Fruit fly (Drosophila melanogaster) whole organism, embryonic: Measurements from ENCODE around the gene Eip75B.

ENCODE experiments used
- Adf1 ChIP-seq: fragments of 200-800 bp; sonication (Bioruptor generic); IDR thresholded peaks from 2 replicates; pipeline ENCODE4 v1.3.6; 2022; ENCODE audit warnings: missing biosample characterization, missing genetic modification characterization
- Aef1 ChIP-seq: fragments of 200-800 bp; sonication (Bioruptor generic); IDR thresholded peaks from 3 replicates; pipeline ENCODE4 v1.3.6; 2022; ENCODE audit warnings: missing biosample characterization, missing genetic modification characterization
- Atf-2 ChIP-seq: fragments of 200-800 bp; sonication (Bioruptor generic); optimal IDR thresholded peaks from 2 replicates; lab custom pipeline; 2016; ENCODE audit warnings: missing biosample characterization, missing genetic modification characterization
- B-H1 ChIP-seq: fragments of 200-800 bp; sonication (Bioruptor generic); IDR thresholded peaks from 3 replicates; pipeline ENCODE4 v1.3.6; 2022; ENCODE audit warnings: missing biosample characterization, missing genetic modification characterization
- BEAF-32 ChIP-seq: fragments of 200-800 bp; sonication (Bioruptor generic); optimal IDR thresholded peaks from 3 replicates; lab custom pipeline; 2017; ENCODE audit warnings: missing biosample characterization, missing genetic modification characterization, mild to moderate bottlenecking, moderate library complexity, missing genetic modification reagents
- Blimp-1 ChIP-seq: fragments of 200-800 bp; sonication (Bioruptor generic); optimal IDR thresholded peaks from 3 replicates; lab custom pipeline; 2018; ENCODE audit warnings: missing biosample characterization, missing genetic modification characterization, mild to moderate bottlenecking, moderate library complexity, missing genetic modification reagents
- CG10979 ChIP-seq: fragments of 200-800 bp; sonication (Bioruptor generic); optimal IDR thresholded peaks from 2 replicates; lab custom pipeline; 2018; ENCODE audit warnings: missing biosample characterization, mild to moderate bottlenecking, missing genetic modification characterization, moderate library complexity
- CG11723 ChIP-seq: fragments of 200-800 bp; sonication (Bioruptor generic); optimal IDR thresholded peaks from 2 replicates; lab custom pipeline; 2017; ENCODE audit warnings: missing biosample characterization, mild to moderate bottlenecking, missing genetic modification characterization
- CG12104 ChIP-seq: fragments of 200-800 bp; sonication (Bioruptor generic); optimal IDR thresholded peaks from 3 replicates; lab custom pipeline; 2016; ENCODE audit warnings: missing biosample characterization, missing genetic modification characterization
- CG12744 ChIP-seq: fragments of 200-800 bp; sonication (Bioruptor generic); optimal IDR thresholded peaks from 2 replicates; lab custom pipeline; 2016; ENCODE audit warnings: missing biosample characterization, missing genetic modification characterization
- CG14710 ChIP-seq: fragments of 200-800 bp; sonication (Bioruptor generic); optimal IDR thresholded peaks from 3 replicates; lab custom pipeline; 2019; ENCODE audit warnings: missing biosample characterization, mild to moderate bottlenecking, missing genetic modification characterization, moderate library complexity
- CG15514 ChIP-seq: fragments of 200-800 bp; sonication (Bioruptor generic); optimal IDR thresholded peaks from 3 replicates; lab custom pipeline; 2017; ENCODE audit warnings: missing biosample characterization, missing genetic modification characterization, mild to moderate bottlenecking, moderate library complexity, missing genetic modification reagents
- CG17359 ChIP-seq: fragments of 200-800 bp; sonication (Bioruptor generic); optimal IDR thresholded peaks from 3 replicates; lab custom pipeline; 2018; ENCODE audit warnings: missing biosample characterization, mild to moderate bottlenecking, missing genetic modification characterization, moderate library complexity
- CG18262 ChIP-seq: fragments of 200-800 bp; optimal IDR thresholded peaks from 3 replicates; lab custom pipeline; 2019; ENCODE audit warnings: missing biosample characterization, mild to moderate bottlenecking, missing genetic modification characterization, moderate library complexity
- CG18764 ChIP-seq: fragments of 200-800 bp; sonication (Bioruptor generic); optimal IDR thresholded peaks from 3 replicates; lab custom pipeline; 2016; ENCODE audit warnings: missing biosample characterization, missing genetic modification characterization
- CG2120 ChIP-seq: fragments of 200-800 bp; sonication (Bioruptor generic); optimal IDR thresholded peaks from 3 replicates; lab custom pipeline; 2016; ENCODE audit warnings: missing biosample characterization, missing genetic modification characterization
- CG30403 ChIP-seq: fragments of 200-800 bp; sonication (Bioruptor generic); optimal IDR thresholded peaks from 3 replicates; lab custom pipeline; 2016; ENCODE audit warnings: missing biosample characterization, missing genetic modification characterization
- CG31441 ChIP-seq: fragments of 200-800 bp; sonication (Bioruptor generic); IDR thresholded peaks from 2 replicates; pipeline ENCODE4 v1.3.6; 2022; ENCODE audit warnings: missing biosample characterization, missing genetic modification characterization
- CG33213 ChIP-seq: fragments of 200-800 bp; sonication (Bioruptor generic); optimal IDR thresholded peaks from 3 replicates; lab custom pipeline; 2016; ENCODE audit warnings: missing biosample characterization, missing genetic modification characterization
- CG34224 ChIP-seq: fragments of 200-800 bp; sonication (Bioruptor generic); IDR thresholded peaks from 3 replicates; pipeline ENCODE4 v1.3.6; 2022; ENCODE audit warnings: missing biosample characterization, missing genetic modification characterization; ENCODE audit not compliant: partially characterized antibody
- CG4360 ChIP-seq: fragments of 200-800 bp; sonication (Bioruptor generic); IDR thresholded peaks from 2 replicates; pipeline ENCODE4 v1.3.6; 2022; ENCODE audit warnings: missing biosample characterization, missing genetic modification characterization
- CG4617 ChIP-seq: fragments of 200-800 bp; sonication (Bioruptor generic); optimal IDR thresholded peaks from 3 replicates; lab custom pipeline; 2016; ENCODE audit warnings: missing biosample characterization, missing genetic modification characterization, borderline replicate concordance
- CG6175 ChIP-seq: fragments of 200-800 bp; sonication (Bioruptor generic); IDR thresholded peaks from 3 replicates; pipeline ENCODE4 v1.3.6; 2022; ENCODE audit warnings: missing biosample characterization, missing genetic modification characterization
- CG6683 ChIP-seq: fragments of 200-800 bp; sonication (Bioruptor generic); optimal IDR thresholded peaks from 2 replicates; lab custom pipeline; 2017; ENCODE audit warnings: missing biosample characterization, mild to moderate bottlenecking, missing genetic modification characterization, missing genetic modification reagents
- CG6813 ChIP-seq: fragments of 200-800 bp; sonication (Bioruptor generic); optimal IDR thresholded peaks from 2 replicates; lab custom pipeline; 2017; ENCODE audit warnings: missing biosample characterization, missing genetic modification characterization, mild to moderate bottlenecking, moderate library complexity, missing genetic modification reagents
- D ChIP-seq, 2 experiments: fragments of 200-800 bp in 1 of 2; fragments of >200 bp in 1 of 2; sonication (Bioruptor generic) in 1 of 2; optimal IDR thresholded peaks; 2 replicates in 1 of 2; 3 replicates in 1 of 2; lab custom pipeline; 2017; ENCODE audit warnings: mild to moderate bottlenecking in 1 of 2, missing biosample characterization in 1 of 2, missing genetic modification characterization in 1 of 2, missing genetic modification reagents in 1 of 2
- Hand ChIP-seq: fragments of 200-800 bp; sonication (Bioruptor generic); optimal IDR thresholded peaks from 2 replicates; lab custom pipeline; 2017; ENCODE audit warnings: mild to moderate bottlenecking, missing biosample characterization, missing genetic modification reagents, missing genetic modification characterization
- Kr ChIP-seq: fragments of 200-800 bp; sonication (Bioruptor generic); optimal IDR thresholded peaks from 2 replicates; lab custom pipeline; 2017; ENCODE audit warnings: missing biosample characterization, mild to moderate bottlenecking, missing genetic modification characterization
- Optix ChIP-seq: fragments of 200-800 bp; sonication (Bioruptor generic); IDR thresholded peaks from 3 replicates; pipeline ENCODE4 v1.3.6; 2022; ENCODE audit warnings: missing biosample characterization, missing genetic modification characterization
- PHDP ChIP-seq: fragments of 200-800 bp; sonication (Bioruptor generic); optimal IDR thresholded peaks from 3 replicates; lab custom pipeline; 2018; ENCODE audit warnings: missing biosample characterization, mild to moderate bottlenecking, missing genetic modification characterization, moderate library complexity
- Sry-δ ChIP-seq: fragments of 200-800 bp; sonication (Bioruptor generic); optimal IDR thresholded peaks from 2 replicates; lab custom pipeline; 2016; ENCODE audit warnings: missing biosample characterization, missing genetic modification characterization
- Xbp1 ChIP-seq: fragments of 200-800 bp; sonication (Bioruptor generic); optimal IDR thresholded peaks from 3 replicates; lab custom pipeline; 2016; ENCODE audit warnings: missing biosample characterization, mild to moderate bottlenecking, missing genetic modification characterization
- abd-A ChIP-seq: fragments of 200-800 bp; sonication (Bioruptor generic); optimal IDR thresholded peaks from 3 replicates; lab custom pipeline; 2019; ENCODE audit warnings: missing biosample characterization, mild to moderate bottlenecking, missing genetic modification characterization, moderate library complexity
- bsh ChIP-seq, 2 experiments: fragments of 200-800 bp; sonication (Bioruptor generic); optimal IDR thresholded peaks; 2 replicates each; lab custom pipeline; 2017 to 2018; ENCODE audit warnings: mild to moderate bottlenecking in 2 of 2, missing biosample characterization in 2 of 2, missing genetic modification characterization in 2 of 2, moderate library complexity in 1 of 2
- chinmo ChIP-seq: fragments of 200-800 bp; sonication (Bioruptor generic); IDR thresholded peaks from 4 replicates; pipeline ENCODE4 v1.3.6; 2022; ENCODE audit warnings: missing biosample characterization, missing genetic modification characterization; ENCODE audit not compliant: partially characterized antibody
- chm ChIP-seq: fragments of 200-800 bp; sonication (Bioruptor generic); IDR thresholded peaks from 2 replicates; pipeline ENCODE4 v1.3.6; 2022; ENCODE audit warnings: missing biosample characterization, missing genetic modification characterization
- chn ChIP-seq: fragments of 200-800 bp; sonication (Bioruptor generic); optimal IDR thresholded peaks from 2 replicates; lab custom pipeline; 2016; ENCODE audit warnings: missing biosample characterization, missing genetic modification characterization
- danr ChIP-seq: fragments of 200-800 bp; sonication (Bioruptor generic); IDR thresholded peaks from 2 replicates; pipeline ENCODE4 v1.3.6; 2022; ENCODE audit warnings: missing biosample characterization, missing genetic modification characterization
- ewg ChIP-seq: fragments of 200-800 bp; sonication (Bioruptor generic); optimal IDR thresholded peaks from 3 replicates; lab custom pipeline; 2017; ENCODE audit warnings: mild to moderate bottlenecking, missing biosample characterization, missing genetic modification reagents, missing genetic modification characterization
- grau ChIP-seq: fragments of 200-800 bp; optimal IDR thresholded peaks from 3 replicates; lab custom pipeline; 2019; ENCODE audit warnings: missing biosample characterization, mild to moderate bottlenecking, missing genetic modification characterization, moderate library complexity
- gsb ChIP-seq: fragments of 200-800 bp; sonication (Bioruptor generic); IDR thresholded peaks from 2 replicates; pipeline ENCODE4 v1.3.6; 2022; ENCODE audit warnings: missing biosample characterization, missing genetic modification characterization
- gsb-n ChIP-seq: fragments of 200-800 bp; sonication (Bioruptor generic); optimal IDR thresholded peaks from 3 replicates; lab custom pipeline; 2018; ENCODE audit warnings: missing biosample characterization, mild to moderate bottlenecking, missing genetic modification characterization
- kah ChIP-seq: fragments of 200-800 bp; sonication (Bioruptor generic); optimal IDR thresholded peaks from 2 replicates; lab custom pipeline; 2018; ENCODE audit warnings: missing biosample characterization, mild to moderate bottlenecking, missing genetic modification characterization
- onecut ChIP-seq: fragments of 200-800 bp; sonication (Bioruptor generic); IDR thresholded peaks from 2 replicates; pipeline ENCODE4 v1.3.6; 2022; ENCODE audit warnings: missing biosample characterization, missing genetic modification characterization
- pb ChIP-seq: fragments of 200-800 bp; sonication (Bioruptor generic); optimal IDR thresholded peaks from 3 replicates; lab custom pipeline; 2016; ENCODE audit warnings: missing biosample characterization, missing genetic modification characterization
- ro ChIP-seq: fragments of 200-800 bp; sonication (Bioruptor generic); IDR thresholded peaks from 2 replicates; pipeline ENCODE4 v1.3.6; 2022; ENCODE audit warnings: missing biosample characterization, missing genetic modification characterization
- seq ChIP-seq: fragments of 200-800 bp; sonication (Bioruptor generic); IDR thresholded peaks from 2 replicates; pipeline ENCODE4 v1.3.6; 2022; ENCODE audit warnings: missing biosample characterization, missing genetic modification characterization
- sim ChIP-seq: fragments of 200-800 bp; sonication (Bioruptor generic); IDR thresholded peaks from 2 replicates; pipeline ENCODE4 v1.3.6; 2022; ENCODE audit warnings: missing biosample characterization, missing genetic modification characterization
- so ChIP-seq: fragments of 200-800 bp; sonication (Bioruptor generic); IDR thresholded peaks from 3 replicates; pipeline ENCODE4 v1.3.6; 2022; ENCODE audit warnings: missing biosample characterization, missing genetic modification characterization
- unpg ChIP-seq: fragments of 200-800 bp; sonication (Bioruptor generic); optimal IDR thresholded peaks from 3 replicates; lab custom pipeline; 2018; ENCODE audit warnings: missing biosample characterization, mild to moderate bottlenecking, missing genetic modification characterization, moderate library complexity
- z ChIP-seq: fragments of 200-800 bp; sonication (Bioruptor generic); IDR thresholded peaks from 3 replicates; pipeline ENCODE4 v1.3.6; 2022; ENCODE audit warnings: missing biosample characterization, missing genetic modification characterization

Gene Eip75B

dm6 chr3L:17978468-17978875, 86.0 kb downstream of the Eip75B start (continued):
- TF ChIP-seq CG2120 (no peak), unpg (peak; percentile 30), onecut (GFP tag; lab: Robert Waterston, UW) (no peak), sim (GFP tag; lab: Robert Waterston, UW) (no peak), chinmo (GFP tag; lab: Robert Waterston, UW) (no peak), CG31441 (GFP tag; lab: Robert Waterston, UW) (peak; percentile 66), Xbp1 (peak; percentile 24), abd-A (tag; lab: Kevin White, UChicago) (no peak), CG4617 (GFP tag; lab: Kevin White, UChicago) (no peak), CG6813 (no peak), CG34224 (GFP tag; lab: Robert Waterston, UW) (no peak), Sry-δ (GFP tag; lab: Kevin White, UChicago) (no peak), pb (no peak), BEAF-32 (GFP tag; lab: Kevin White, UChicago) (no peak), CG33213 (GFP tag; lab: Kevin White, UChicago) (no peak), chn (GFP tag; lab: Kevin White, UChicago) (no peak), Adf1 (GFP tag; lab: Robert Waterston, UW) (no peak), ro (GFP tag; lab: Robert Waterston, UW) (no peak), danr (GFP tag; lab: Robert Waterston, UW) (no peak), ewg (GFP tag; lab: Kevin White, UChicago) (peak; percentile 8), CG30403 (GFP tag; lab: Kevin White, UChicago) (peak; percentile 57), Kr (GFP tag; lab: Kevin White, UChicago) (no peak), seq (GFP tag; lab: Robert Waterston, UW) (no peak), gsb (GFP tag; lab: Robert Waterston, UW) (no peak), CG12104 (GFP tag; lab: Kevin White, UChicago) (peak; percentile 25), grau (peak; percentile 43), Optix (GFP tag; lab: Robert Waterston, UW) (no peak), Hand (GFP tag; lab: Kevin White, UChicago) (no peak), CG6683 (no peak), Aef1 (GFP tag; lab: Robert Waterston, UW) (no peak), CG15514 (GFP tag; lab: Kevin White, UChicago) (no peak), CG4360 (GFP tag; lab: Robert Waterston, UW) (no peak), CG11723 (GFP tag; lab: Kevin White, UChicago) (no peak), CG6175 (GFP tag; lab: Robert Waterston, UW) (no peak), CG17359 (tag; lab: Kevin White, UChicago) (peak; percentile 52), Blimp-1 (GFP tag; lab: Kevin White, UChicago) (peak; percentile 68), CG18262 (peak; percentile 72), gsb-n (tag; lab: Kevin White, UChicago) (peak; percentile 28), B-H1 (GFP tag; lab: Robert Waterston, UW) (no peak), z (GFP tag; lab: Robert Waterston, UW) (no peak), D (optimal IDR thresholded peaks at IDR 0.05; lab: Kevin White, UChicago) (no peak), D (GFP tag; optimal IDR thresholded peaks at IDR 0.05; lab: Kevin White, UChicago) (peak; percentile 39), CG10979 (tag; lab: Kevin White, UChicago) (peak; percentile 70), bsh (GFP tag; optimal IDR thresholded peaks at IDR 0.05; lab: Kevin White, UChicago) (peak in 1 of 2 experiments; percentile 78), kah (GFP tag; lab: Kevin White, UChicago) (no peak), Atf-2 (GFP tag; lab: Kevin White, UChicago) (peak; percentile 3), so (GFP tag; lab: Robert Waterston, UW) (no peak), PHDP (tag; lab: Kevin White, UChicago) (peak; percentile 34), chm (no peak), CG12744 (GFP tag; lab: Kevin White, UChicago) (no peak), CG14710 (tag; lab: Kevin White, UChicago) (peak; percentile 59), CG18764 (GFP tag; lab: Kevin White, UChicago) (no peak)
